Worm (Caenorhabditis elegans) whole organism, L4 larva: ENCODE measurements around the gene C04E6.8.

Source experiments
- ama-1 ChIP-seq: fragments of 150-350 bp; optimal IDR thresholded peaks from 2 replicates; lab custom pipeline; 2014; ENCODE audit warnings: inconsistent platforms, mixed read lengths
- arid-1 ChIP-seq: fragments of 200-800 bp; sonication (Bioruptor generic); conservative IDR thresholded peaks from 2 replicates; pipeline ENCODE4 v1.3.6; 2022; ENCODE audit warnings: missing genetic modification reagents, missing genetic modification characterization, missing compliant biosample characterization
- fkh-10 ChIP-seq: fragments of 150-350 bp; optimal IDR thresholded peaks from 2 replicates; lab custom pipeline; 2014; ENCODE audit warnings: missing biosample characterization, missing genetic modification reagents, missing genetic modification characterization
- jun-1 ChIP-seq: fragments of 150-350 bp; optimal IDR thresholded peaks from 2 replicates; lab custom pipeline; 2014; ENCODE audit warnings: missing biosample characterization, missing genetic modification reagents, missing genetic modification characterization
- mdl-1 ChIP-seq, 2 experiments: fragments of 150-350 bp in 1 of 2; sonication (generic microtip) in 1 of 2; optimal IDR thresholded peaks; 2 replicates each; lab custom pipeline; 2014 to 2017; ENCODE audit warnings: missing biosample characterization in 2 of 2, missing genetic modification characterization in 2 of 2
- nhr-11 ChIP-seq: fragments of 150-350 bp; optimal IDR thresholded peaks from 2 replicates; lab custom pipeline; 2014; ENCODE audit warnings: missing biosample characterization, missing genetic modification characterization
- pqm-1 ChIP-seq: sonication (generic microtip); optimal IDR thresholded peaks from 2 replicates; lab custom pipeline; 2017; ENCODE audit warnings: missing biosample characterization, missing genetic modification characterization
- skn-1 ChIP-seq: fragments of 150-350 bp; optimal IDR thresholded peaks from 2 replicates; lab custom pipeline; 2014; ENCODE audit warnings: missing biosample characterization, missing genetic modification characterization
- unc-62 ChIP-seq, 3 experiments: fragments of 150-350 bp in 1 of 3; sonication (generic microtip); optimal IDR thresholded peaks in 2 of 3; peaks in 1 of 3; 1 replicate in 1 of 3; 2 replicates in 2 of 3; lab custom pipeline; 2014 to 2017; ENCODE audit warnings: missing biosample characterization in 3 of 3, missing genetic modification characterization in 3 of 3, missing genetic modification reagents in 3 of 3, missing genotype in 1 of 3

DNA sequence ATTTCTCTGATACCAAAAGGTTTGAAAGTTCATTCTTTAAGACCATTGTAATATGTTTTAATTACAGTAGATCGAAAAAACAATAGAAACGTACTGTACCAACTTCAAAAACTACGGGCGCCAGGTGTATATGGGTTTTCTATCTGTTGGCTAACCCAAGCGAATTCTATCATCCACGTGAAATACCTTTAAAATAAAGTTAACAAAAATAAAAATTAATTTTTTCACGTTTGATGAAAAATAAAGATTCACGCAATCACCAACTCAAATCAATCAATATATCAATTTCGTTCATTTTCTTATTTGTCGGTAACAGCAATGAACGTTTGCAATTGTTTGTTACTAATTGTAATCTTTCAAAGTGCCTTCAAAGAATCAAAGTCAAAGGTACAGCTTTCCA, 23.5 kb upstream of the C04E6.8 start, which contains the start of gene C04E6.4:
- TF ChIP-seq unc-62 (GFP tag; optimal IDR thresholded peaks at IDR 0.05 in 1 of 2; lab: Kevin White, UChicago) (no peak), unc-62 (tag; optimal IDR thresholded peaks at IDR 0.05; lab: Kevin White, UChicago) (no peak), pqm-1 (no peak), jun-1 (no peak), ama-1 (lab: Kevin White, UChicago) (no peak), arid-1 (GFP tag; lab: Robert Waterston, UW) (no peak), nhr-11 (tag; lab: Kevin White, UChicago) (no peak), mdl-1 (tag; optimal IDR thresholded peaks at IDR 0.05; lab: Kevin White, UChicago) (no peak), fkh-10 (GFP tag; lab: Kevin White, UChicago) (no peak), skn-1 (tag; lab: Kevin White, UChicago) (no peak)
